Worm (Caenorhabditis elegans): Measurements from ENCODE around the gene F48G7.9.

DNA sequence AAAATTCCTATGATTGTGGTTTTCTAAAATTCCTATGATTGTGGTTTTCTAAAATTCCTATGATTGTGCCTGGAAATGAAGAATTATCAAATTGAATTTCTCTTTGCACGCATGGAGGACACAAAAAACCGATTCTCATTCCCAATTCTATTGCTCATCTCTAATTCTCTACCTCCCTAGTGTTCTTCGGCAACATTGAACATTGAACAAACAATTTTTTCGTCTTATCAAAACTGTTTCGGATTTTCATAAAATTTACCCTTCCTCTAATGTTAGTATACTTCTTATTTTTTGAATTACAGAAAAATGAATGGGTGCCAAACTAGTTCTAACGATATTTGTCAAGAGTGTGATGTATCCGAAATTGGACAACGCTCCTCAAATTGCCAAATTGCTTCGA is 7.9 kb upstream of the F48G7.9 start, which contains the start of gene pals-31:
- TF ChIP-seq elt-2 (tag; optimal IDR thresholded peaks at IDR 0.05) (no peak), ref-2 (tag; optimal IDR thresholded peaks at IDR 0.05) (no peak), unc-86 (tag; optimal IDR thresholded peaks at IDR 0.05) (no peak), nhr-232 (tag; optimal IDR thresholded peaks at IDR 0.05) (no peak), K09A11.1 (tag; optimal IDR thresholded peaks at IDR 0.05; ENCODE audit: insufficient read depth) (no peak), ceh-24 (tag; optimal IDR thresholded peaks at IDR 0.05) (no peak), tbx-2 (tag; optimal IDR thresholded peaks at IDR 0.05) (no peak)
